Worm (Caenorhabditis elegans) whole organism, L3 larva: ENCODE measurements around the gene ttc-7.

Experiments
- R02D3.7 ChIP-seq: fragments of 150-350 bp; optimal IDR thresholded peaks from 2 replicates; lab custom pipeline; 2014; ENCODE audit warnings: missing biosample characterization, missing genetic modification characterization
- aly-2 ChIP-seq: fragments of 150-350 bp; optimal IDR thresholded peaks from 2 replicates; lab custom pipeline; 2014; ENCODE audit warnings: missing biosample characterization, missing genetic modification characterization
- ceh-28 ChIP-seq: fragments of 150-350 bp; optimal IDR thresholded peaks from 2 replicates; lab custom pipeline; 2014; ENCODE audit warnings: missing biosample characterization, missing genetic modification reagents, missing genetic modification characterization
- ceh-82 ChIP-seq: fragments of 150-350 bp; optimal IDR thresholded peaks from 2 replicates; lab custom pipeline; 2014; ENCODE audit warnings: missing biosample characterization, missing genetic modification characterization
- ceh-9 ChIP-seq: sonication (generic microtip); optimal IDR thresholded peaks from 2 replicates; lab custom pipeline; 2018; ENCODE audit warnings: missing biosample characterization, missing genetic modification characterization
- daf-12 ChIP-seq: fragments of 150-350 bp; optimal IDR thresholded peaks from 2 replicates; lab custom pipeline; 2014; ENCODE audit warnings: missing biosample characterization, missing genetic modification reagents, missing genetic modification characterization
- egl-5 ChIP-seq: fragments of 150-350 bp; optimal IDR thresholded peaks from 2 replicates; lab custom pipeline; 2017; ENCODE audit warnings: missing biosample characterization, missing genetic modification reagents, missing genetic modification characterization, inconsistent platforms
- elt-1 ChIP-seq: fragments of 150-350 bp; optimal IDR thresholded peaks from 2 replicates; lab custom pipeline; 2014; ENCODE audit warnings: missing biosample characterization, missing genetic modification characterization
- elt-3 ChIP-seq, 3 experiments: fragments of 150-350 bp in 1 of 3; sonication (generic microtip) in 2 of 3; optimal IDR thresholded peaks; 2 replicates in 2 of 3; 4 replicates in 1 of 3; lab custom pipeline; 2014 to 2017; ENCODE audit warnings: missing biosample characterization in 3 of 3, missing genetic modification characterization in 3 of 3
- eor-1 ChIP-seq, 2 experiments: fragments of 150-350 bp; optimal IDR thresholded peaks; 2 replicates each; lab custom pipeline; 2014 to 2018; ENCODE audit warnings: missing biosample characterization in 2 of 2, missing genetic modification characterization in 2 of 2
- fkh-10 ChIP-seq: sonication (generic microtip); optimal IDR thresholded peaks from 2 replicates; lab custom pipeline; 2017; ENCODE audit warnings: missing biosample characterization, missing genetic modification reagents, missing genetic modification characterization
- fkh-2 ChIP-seq: fragments of 150-350 bp; optimal IDR thresholded peaks from 2 replicates; lab custom pipeline; 2014; ENCODE audit warnings: missing biosample characterization, missing genetic modification reagents, missing genetic modification characterization
- fos-1 ChIP-seq: fragments of 150-350 bp; optimal IDR thresholded peaks from 2 replicates; lab custom pipeline; 2014; ENCODE audit warnings: missing biosample characterization, missing genetic modification characterization
- hmg-11 ChIP-seq: sonication (generic microtip); optimal IDR thresholded peaks from 2 replicates; lab custom pipeline; 2016; ENCODE audit warnings: missing genetic modification characterization, missing compliant biosample characterization
- jun-1 ChIP-seq: fragments of 150-350 bp; optimal IDR thresholded peaks from 2 replicates; lab custom pipeline; 2014; ENCODE audit warnings: missing biosample characterization, missing genetic modification reagents, missing genetic modification characterization
- lin-15B ChIP-seq: fragments of 150-350 bp; optimal IDR thresholded peaks from 2 replicates; lab custom pipeline; 2014; ENCODE audit warnings: missing biosample characterization, missing genetic modification characterization
- lin-39 ChIP-seq: fragments of 150-350 bp; optimal IDR thresholded peaks from 2 replicates; lab custom pipeline; 2018; ENCODE audit warnings: missing biosample characterization, missing genetic modification reagents, missing genetic modification characterization
- lsy-12 ChIP-seq: sonication (generic microtip); optimal IDR thresholded peaks from 2 replicates; lab custom pipeline; 2016; ENCODE audit warnings: mild to moderate bottlenecking, missing genetic modification characterization, missing compliant biosample characterization
- mml-1 ChIP-seq: fragments of 150-350 bp; sonication (generic microtip); optimal IDR thresholded peaks from 3 replicates; lab custom pipeline; 2014; ENCODE audit warnings: missing biosample characterization, missing genetic modification characterization
- nfya-1 ChIP-seq: sonication (generic microtip); optimal IDR thresholded peaks from 2 replicates; lab custom pipeline; 2017; ENCODE audit warnings: missing genetic modification characterization, mild to moderate bottlenecking, missing compliant biosample characterization, antibody characterized with exemption, moderate library complexity; ENCODE audit not compliant: insufficient read depth
- nhr-11 ChIP-seq: fragments of 150-350 bp; optimal IDR thresholded peaks from 2 replicates; lab custom pipeline; 2014; ENCODE audit warnings: missing biosample characterization, missing genetic modification characterization
- nhr-12 ChIP-seq: fragments of 150-350 bp; optimal IDR thresholded peaks from 2 replicates; lab custom pipeline; 2014; ENCODE audit warnings: missing biosample characterization, missing genetic modification characterization
- nhr-23 ChIP-seq: fragments of 150-350 bp; optimal IDR thresholded peaks from 2 replicates; lab custom pipeline; 2014; ENCODE audit warnings: missing biosample characterization, missing genetic modification reagents, missing genetic modification characterization
- nhr-25 ChIP-seq: sonication (generic microtip); optimal IDR thresholded peaks from 2 replicates; lab custom pipeline; 2017; ENCODE audit warnings: missing biosample characterization, missing genetic modification characterization
- nhr-76 ChIP-seq: fragments of 150-350 bp; sonication (generic microtip); optimal IDR thresholded peaks from 5 replicates; lab custom pipeline; 2014; ENCODE audit warnings: missing biosample characterization, missing genetic modification characterization
- nhr-77 ChIP-seq: fragments of 150-350 bp; optimal IDR thresholded peaks from 2 replicates; lab custom pipeline; 2014; ENCODE audit warnings: missing biosample characterization, missing genetic modification characterization
- pha-4 ChIP-seq: fragments of 150-350 bp; optimal IDR thresholded peaks from 2 replicates; lab custom pipeline; 2014; ENCODE audit warnings: missing biosample characterization, missing genetic modification reagents, missing genetic modification characterization
- pqm-1 ChIP-seq: fragments of 150-350 bp; optimal IDR thresholded peaks from 2 replicates; lab custom pipeline; 2017; ENCODE audit warnings: missing biosample characterization, missing genetic modification characterization, inconsistent platforms
- snpc-4 ChIP-seq: fragments of 150-350 bp; optimal IDR thresholded peaks from 2 replicates; lab custom pipeline; 2014; ENCODE audit warnings: missing biosample characterization, missing genetic modification characterization
- tbx-2 ChIP-seq: sonication (generic microtip); optimal IDR thresholded peaks from 2 replicates; lab custom pipeline; 2016; ENCODE audit warnings: mild to moderate bottlenecking, missing genetic modification characterization, missing compliant biosample characterization
- unc-39 ChIP-seq: sonication (generic microtip); optimal IDR thresholded peaks from 4 replicates; lab custom pipeline; 2017; ENCODE audit warnings: missing biosample characterization, missing genetic modification characterization
- unc-62 ChIP-seq: fragments of 150-350 bp; sonication (generic microtip); optimal IDR thresholded peaks from 4 replicates; lab custom pipeline; 2014; ENCODE audit warnings: missing biosample characterization, missing genetic modification reagents, missing genetic modification characterization
- zag-1 ChIP-seq: fragments of 150-350 bp; optimal IDR thresholded peaks from 2 replicates; lab custom pipeline; 2014; ENCODE audit warnings: missing biosample characterization, missing genetic modification characterization
- ztf-11 ChIP-seq: fragments of 150-350 bp; optimal IDR thresholded peaks from 2 replicates; lab custom pipeline; 2014; ENCODE audit warnings: missing biosample characterization, missing genetic modification characterization
- ztf-4 ChIP-seq: fragments of 150-350 bp; optimal IDR thresholded peaks from 2 replicates; lab custom pipeline; 2014; ENCODE audit warnings: missing biosample characterization, missing genetic modification characterization

Gene ttc-7

DNA sequence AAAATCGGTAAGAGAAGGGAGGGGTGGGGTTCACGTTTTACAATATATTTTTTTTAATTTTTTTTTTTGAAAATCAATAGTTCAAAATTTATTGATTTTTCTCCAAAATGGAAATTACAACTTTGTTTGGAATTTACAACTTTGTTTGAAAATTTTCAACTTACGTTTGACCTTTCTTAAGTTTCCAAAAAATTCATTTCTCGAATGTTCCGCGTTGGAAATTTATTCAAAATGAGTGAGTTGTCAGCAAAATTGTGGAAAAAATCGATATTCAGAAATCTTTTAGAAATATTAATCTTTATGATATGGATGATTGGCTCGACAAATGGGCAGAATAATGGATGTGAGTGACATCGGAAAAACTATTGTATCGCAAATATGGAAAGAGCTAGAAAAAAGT lies 27.1 kb downstream of the ttc-7 start, which contains the start of gene B0524.3:
B0524.3 (plus strand) TSS at position 301 of the 400 bp plus-strand sequence.
- TF ChIP-seq aly-2 (tag; lab: Kevin White, UChicago) (no peak), ceh-28 (tag; lab: Kevin White, UChicago) (no peak), lin-39 (tag; lab: Kevin White, UChicago) (no peak), ceh-82 (no peak), zag-1 (tag; lab: Kevin White, UChicago) (no peak), unc-39 (tag; lab: Kevin White, UChicago) (no peak), fkh-10 (no peak), R02D3.7 (tag; lab: Kevin White, UChicago) (no peak), ztf-4 (no peak), nhr-12 (tag; lab: Kevin White, UChicago) (no peak), elt-1 (tag; lab: Kevin White, UChicago) (no peak), mml-1 (tag; lab: Kevin White, UChicago) (no peak), elt-3 (tag; optimal IDR thresholded peaks at IDR 0.05; lab: Kevin White, UChicago) (no peak), hmg-11 (no peak), unc-62 (GFP tag; lab: Kevin White, UChicago) (no peak), nhr-77 (tag; lab: Kevin White, UChicago) (no peak), nhr-76 (no peak), tbx-2 (no peak), nhr-25 (tag; lab: Kevin White, UChicago) (no peak), lsy-12 (tag; lab: Kevin White, UChicago) (no peak)

DNA sequence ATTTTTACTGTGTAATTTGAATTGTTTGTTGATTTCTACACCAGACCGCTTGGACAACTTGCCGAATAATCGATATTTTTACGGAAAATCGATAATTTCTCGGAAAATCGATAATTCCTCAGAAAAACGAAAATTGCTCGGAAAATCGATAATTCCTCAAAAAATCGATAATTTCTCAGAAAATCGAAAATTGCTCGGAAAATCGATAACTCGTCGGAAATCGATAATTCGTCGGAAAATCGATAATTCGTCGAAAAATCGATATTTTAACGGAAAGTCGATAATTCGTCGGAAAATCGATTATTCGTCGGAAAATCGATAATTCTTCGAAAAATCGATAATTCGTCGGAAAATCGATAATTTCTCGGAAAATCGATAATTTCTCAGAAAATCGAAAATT lies 31.9 kb downstream of the ttc-7 start:
- TF ChIP-seq ceh-28 (tag; lab: Kevin White, UChicago), result peak; percentile 95

DNA sequence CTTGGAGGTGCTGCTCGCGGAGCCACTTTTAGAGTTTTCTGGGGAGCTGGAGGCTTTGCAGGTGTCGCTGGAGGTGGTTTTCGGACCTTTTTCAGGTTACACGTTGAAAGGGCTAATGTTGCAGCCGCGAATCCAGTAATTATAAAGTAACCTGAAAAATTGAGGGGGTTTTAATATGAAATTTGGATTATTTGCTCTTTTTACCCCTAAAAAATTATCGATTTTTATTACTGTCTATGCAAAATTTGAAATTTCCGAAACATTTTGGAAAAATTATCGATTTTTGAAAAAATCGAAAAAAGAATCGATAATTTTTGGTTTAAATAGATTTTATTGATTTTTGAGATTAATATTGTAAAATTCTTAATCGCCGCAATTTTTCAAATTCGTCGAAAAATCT lies 33.2 kb downstream of the ttc-7 start:
- TF ChIP-seq zag-1 (tag; lab: Kevin White, UChicago), result no peak
- TF ChIP-seq pha-4 (tag; lab: Kevin White, UChicago), result no peak
- TF ChIP-seq fos-1 (tag; lab: Kevin White, UChicago), result no peak
- TF ChIP-seq lin-15B (tag; lab: Kevin White, UChicago), result no peak
- TF ChIP-seq eor-1 (tag; optimal IDR thresholded peaks at IDR 0.05; lab: Kevin White, UChicago), result no peak
- no peak for TF ChIP-seq ceh-9 (tag; lab: Kevin White, UChicago)
- TF ChIP-seq fkh-10, result no peak

DNA sequence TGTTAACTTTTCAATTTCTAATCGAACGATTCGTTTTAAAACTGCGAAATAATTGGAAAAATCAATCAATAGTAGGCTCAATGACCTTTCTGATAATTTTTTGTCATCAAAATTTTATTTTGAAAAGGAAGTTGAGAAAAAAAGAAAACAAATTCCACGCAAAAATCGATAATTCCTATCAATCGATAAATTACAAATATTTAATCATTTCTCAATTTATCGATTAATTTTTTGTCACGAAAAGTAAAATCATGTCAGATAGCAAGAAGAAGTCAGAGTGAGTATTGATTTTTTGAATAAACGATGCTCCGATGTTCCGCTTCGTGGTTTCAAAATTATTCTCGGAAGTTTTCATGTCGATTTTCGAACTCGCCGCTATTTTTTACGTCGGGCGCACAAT lies 33.6 kb downstream of the ttc-7 start, which contains the start of the genes B0524.5 and B0524.2:
B0524.5 (minus strand) TSS at position 40 of the 400 bp plus-strand sequence.
B0524.2 (plus strand) TSS at position 207 of the 400 bp plus-strand sequence.
- TF ChIP-seq pha-4 (tag; lab: Kevin White, UChicago) (no peak), ceh-28 (tag; lab: Kevin White, UChicago) (peak; percentile 83)

DNA sequence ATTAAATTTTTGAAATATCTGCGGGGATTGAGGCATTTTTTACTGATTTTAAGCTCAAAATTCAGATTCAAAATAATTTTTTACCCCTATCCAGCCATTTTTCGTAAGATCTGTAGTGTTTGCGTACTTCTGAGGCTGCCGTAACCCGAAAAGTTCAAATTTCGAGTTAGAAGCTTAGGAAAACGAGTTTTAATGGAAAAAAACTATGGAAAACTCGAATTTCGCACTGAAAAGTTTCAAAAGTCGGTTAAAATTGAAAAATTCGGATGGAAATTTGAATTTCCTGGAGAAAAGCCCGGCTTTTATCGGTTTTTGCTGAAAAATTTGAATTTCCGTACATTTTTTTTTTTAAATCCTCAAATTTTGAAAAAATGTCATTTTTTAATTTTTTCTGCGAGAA lies 43.7 kb downstream of the ttc-7 start:
- no peak for TF ChIP-seq daf-12 (tag; lab: Kevin White, UChicago)
- no peak for TF ChIP-seq lin-15B (tag; lab: Kevin White, UChicago)
- no peak for TF ChIP-seq elt-3 (tag; optimal IDR thresholded peaks at IDR 0.05; lab: Kevin White, UChicago)
- no peak for TF ChIP-seq eor-1 (tag; optimal IDR thresholded peaks at IDR 0.05; lab: Kevin White, UChicago)
- TF ChIP-seq pha-4 (tag; lab: Kevin White, UChicago), result no peak
- no peak for TF ChIP-seq nhr-12 (tag; lab: Kevin White, UChicago)
- no peak for TF ChIP-seq egl-5 (tag; lab: Kevin White, UChicago)
- no peak for TF ChIP-seq nhr-23 (tag; lab: Kevin White, UChicago)
- TF ChIP-seq fkh-2 (tag; lab: Kevin White, UChicago), result no peak
- no peak for TF ChIP-seq ztf-11
- no peak for TF ChIP-seq R02D3.7 (tag; lab: Kevin White, UChicago)
- no peak for TF ChIP-seq jun-1 (tag; lab: Kevin White, UChicago)
- TF ChIP-seq snpc-4, result no peak

DNA sequence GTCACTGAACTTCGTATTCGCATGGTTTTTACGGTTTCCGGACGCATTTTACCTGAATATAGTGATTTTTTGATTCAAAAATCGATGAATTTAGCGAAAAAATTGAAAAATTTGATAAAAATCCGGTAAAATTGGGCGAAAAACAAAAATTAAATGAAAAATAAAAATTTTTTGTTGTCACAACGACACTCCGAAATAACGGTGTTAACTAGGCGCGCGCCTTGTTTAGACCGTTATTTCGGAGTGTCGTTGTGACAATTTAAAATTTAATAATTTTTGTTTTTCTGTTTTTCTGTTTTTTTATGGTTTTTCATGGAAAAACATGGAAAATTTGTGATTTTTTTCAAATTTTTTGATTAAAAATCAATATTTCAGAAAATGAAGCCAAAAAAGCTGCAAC lies 45.4 kb downstream of the ttc-7 start, which contains the start of the genes B0524.6 and pqn-41:
B0524.6 (minus strand) TSS at position 52 of the 400 bp plus-strand sequence.
pqn-41 (plus strand) TSS at position 370 of the 400 bp plus-strand sequence.
- peak; percentile 54 for TF ChIP-seq snpc-4
- no peak for TF ChIP-seq nhr-11 (tag; lab: Kevin White, UChicago)
- TF ChIP-seq hmg-11, result peak; percentile 8
- TF ChIP-seq pqm-1, result peak; percentile 7
- TF ChIP-seq tbx-2, result no peak
- TF ChIP-seq pha-4 (tag; lab: Kevin White, UChicago), result peak; percentile 85
- peak; percentile 75 for TF ChIP-seq nhr-23 (tag; lab: Kevin White, UChicago)
- TF ChIP-seq nfya-1 (tag; lab: Kevin White, UChicago), result peak; percentile 61
- TF ChIP-seq mml-1 (tag; lab: Kevin White, UChicago), result no peak
- TF ChIP-seq daf-12 (tag; lab: Kevin White, UChicago), result no peak
- peak; percentile 36 for TF ChIP-seq lin-39 (tag; lab: Kevin White, UChicago)
- peak; percentile 74 for TF ChIP-seq lin-15B (tag; lab: Kevin White, UChicago)
